Fruit fly (Drosophila melanogaster) whole organism, embryonic: ENCODE measurements around the gene LysRS.

ENCODE experiments used
- Atf6 ChIP-seq: fragments of 200-800 bp; sonication (Bioruptor generic); IDR thresholded peaks from 2 replicates; pipeline ENCODE4 v1.3.6; 2022; ENCODE audit warnings: missing biosample characterization, missing genetic modification characterization
- Bteb2 ChIP-seq: fragments of 200-800 bp; sonication (Bioruptor generic); optimal IDR thresholded peaks from 2 replicates; lab custom pipeline; 2016; ENCODE audit warnings: missing biosample characterization, missing genetic modification characterization
- CG10565 ChIP-seq: fragments of 200-800 bp; sonication (Bioruptor generic); optimal IDR thresholded peaks from 3 replicates; lab custom pipeline; 2016; ENCODE audit warnings: missing biosample characterization, mild to moderate bottlenecking, missing genetic modification characterization
- CG10654 ChIP-seq: fragments of 200-800 bp; sonication (Bioruptor generic); optimal IDR thresholded peaks from 2 replicates; lab custom pipeline; 2016; ENCODE audit warnings: missing biosample characterization, missing genetic modification characterization
- CG10959 ChIP-seq: fragments of 200-800 bp; sonication (Bioruptor generic); IDR thresholded peaks from 2 replicates; pipeline ENCODE4 v1.3.6; 2022; ENCODE audit warnings: missing biosample characterization, missing genetic modification characterization
- CG10979 ChIP-seq: fragments of 200-800 bp; sonication (Bioruptor generic); optimal IDR thresholded peaks from 2 replicates; lab custom pipeline; 2018; ENCODE audit warnings: missing biosample characterization, mild to moderate bottlenecking, missing genetic modification characterization, moderate library complexity
- CG11085 ChIP-seq: fragments of 200-800 bp; sonication (Bioruptor generic); IDR thresholded peaks from 2 replicates; pipeline ENCODE4 v1.3.6; 2022; ENCODE audit warnings: missing biosample characterization, missing genetic modification characterization
- CG14014 ChIP-seq: fragments of 200-800 bp; sonication (Bioruptor generic); IDR thresholded peaks from 2 replicates; pipeline ENCODE4 v1.3.6; 2022; ENCODE audit warnings: missing biosample characterization, missing genetic modification characterization
- CG14710 ChIP-seq: fragments of 200-800 bp; sonication (Bioruptor generic); optimal IDR thresholded peaks from 3 replicates; lab custom pipeline; 2019; ENCODE audit warnings: missing biosample characterization, mild to moderate bottlenecking, missing genetic modification characterization, moderate library complexity
- CG15514 ChIP-seq: fragments of 200-800 bp; sonication (Bioruptor generic); optimal IDR thresholded peaks from 3 replicates; lab custom pipeline; 2017; ENCODE audit warnings: missing biosample characterization, missing genetic modification characterization, mild to moderate bottlenecking, moderate library complexity, missing genetic modification reagents
- CG15601 ChIP-seq: fragments of 200-800 bp; sonication (Bioruptor generic); optimal IDR thresholded peaks from 3 replicates; lab custom pipeline; 2019; ENCODE audit warnings: missing biosample characterization, mild to moderate bottlenecking, missing genetic modification characterization, moderate library complexity
- CG17359 ChIP-seq: fragments of 200-800 bp; sonication (Bioruptor generic); optimal IDR thresholded peaks from 3 replicates; lab custom pipeline; 2018; ENCODE audit warnings: missing biosample characterization, mild to moderate bottlenecking, missing genetic modification characterization, moderate library complexity
- CG2116 ChIP-seq: fragments of 200-800 bp; sonication (Bioruptor generic); optimal IDR thresholded peaks from 3 replicates; lab custom pipeline; 2018; ENCODE audit warnings: missing biosample characterization, mild to moderate bottlenecking, missing genetic modification characterization
- CG2120 ChIP-seq: fragments of 200-800 bp; sonication (Bioruptor generic); optimal IDR thresholded peaks from 3 replicates; lab custom pipeline; 2016; ENCODE audit warnings: missing biosample characterization, missing genetic modification characterization
- CG2199 ChIP-seq: fragments of 200-800 bp; sonication (Bioruptor generic); IDR thresholded peaks from 3 replicates; pipeline ENCODE4 v1.3.6; 2022; ENCODE audit warnings: missing biosample characterization, missing genetic modification characterization
- CG2678 ChIP-seq: fragments of 200-800 bp; sonication (Bioruptor generic); optimal IDR thresholded peaks from 3 replicates; lab custom pipeline; 2019; ENCODE audit warnings: missing biosample characterization, mild to moderate bottlenecking, missing genetic modification characterization, moderate library complexity
- CG30403 ChIP-seq: fragments of 200-800 bp; sonication (Bioruptor generic); optimal IDR thresholded peaks from 3 replicates; lab custom pipeline; 2016; ENCODE audit warnings: missing biosample characterization, missing genetic modification characterization
- CG31224 ChIP-seq: fragments of 200-800 bp; sonication (Bioruptor generic); IDR thresholded peaks from 2 replicates; pipeline ENCODE4 v1.3.6; 2022; ENCODE audit warnings: missing biosample characterization, missing genetic modification characterization
- CG3995 ChIP-seq: fragments of 200-800 bp; sonication (Bioruptor generic); optimal IDR thresholded peaks from 3 replicates; lab custom pipeline; 2016; ENCODE audit warnings: missing biosample characterization, missing genetic modification characterization
- CG4360 ChIP-seq: fragments of 200-800 bp; sonication (Bioruptor generic); IDR thresholded peaks from 2 replicates; pipeline ENCODE4 v1.3.6; 2022; ENCODE audit warnings: missing biosample characterization, missing genetic modification characterization
- CG6272 ChIP-seq: fragments of 200-800 bp; sonication (Bioruptor generic); IDR thresholded peaks from 2 replicates; pipeline ENCODE4 v1.3.6; 2022; ENCODE audit warnings: missing biosample characterization, missing genetic modification characterization
- CG6854 ChIP-seq: fragments of 200-800 bp; sonication (Bioruptor generic); optimal IDR thresholded peaks from 3 replicates; lab custom pipeline; 2017; ENCODE audit warnings: missing biosample characterization, mild to moderate bottlenecking, missing genetic modification characterization
- CG7357 ChIP-seq: fragments of 200-800 bp; sonication (Bioruptor generic); IDR thresholded peaks from 3 replicates; pipeline ENCODE4 v1.3.6; 2022; ENCODE audit warnings: missing biosample characterization, missing genetic modification characterization
- CG7556 ChIP-seq: fragments of 200-800 bp; sonication (Bioruptor generic); optimal IDR thresholded peaks from 2 replicates; lab custom pipeline; 2017; ENCODE audit warnings: missing biosample characterization, mild to moderate bottlenecking, missing genetic modification characterization
- Dad ChIP-seq: fragments of 200-800 bp; sonication (Bioruptor generic); optimal IDR thresholded peaks from 3 replicates; lab custom pipeline; 2016; ENCODE audit warnings: missing biosample characterization, missing genetic modification characterization
- Drgx ChIP-seq: fragments of 200-800 bp; sonication (Bioruptor generic); IDR thresholded peaks from 2 replicates; pipeline ENCODE4 v1.3.6; 2022; ENCODE audit warnings: missing biosample characterization, missing genetic modification characterization
- E2f1 ChIP-seq: fragments of 200-800 bp; sonication (Bioruptor generic); IDR thresholded peaks from 2 replicates; pipeline ENCODE4 v1.3.6; 2022; ENCODE audit warnings: missing biosample characterization, missing genetic modification characterization
- NFAT ChIP-seq: fragments of 200-800 bp; sonication (Bioruptor generic); IDR thresholded peaks from 2 replicates; pipeline ENCODE4 v1.3.6; 2022; ENCODE audit warnings: missing biosample characterization, missing genetic modification characterization
- Rfx ChIP-seq: fragments of 200-800 bp; sonication (Bioruptor generic); IDR thresholded peaks from 2 replicates; pipeline ENCODE4 v1.3.6; 2022; ENCODE audit warnings: missing biosample characterization, missing genetic modification characterization
- Sin3A ChIP-seq: fragments of >200 bp; optimal IDR thresholded peaks from 2 replicates; lab custom pipeline; 2018
- ap ChIP-seq: fragments of 200-800 bp; sonication (Bioruptor generic); IDR thresholded peaks from 2 replicates; pipeline ENCODE4 v1.3.6; 2022; ENCODE audit warnings: missing biosample characterization, missing genetic modification characterization
- dati ChIP-seq: fragments of 200-800 bp; sonication (Bioruptor generic); IDR thresholded peaks from 2 replicates; pipeline ENCODE4 v1.3.6; 2022; ENCODE audit warnings: missing biosample characterization, missing genetic modification characterization
- dimm ChIP-seq: fragments of 200-800 bp; sonication (Bioruptor generic); IDR thresholded peaks from 2 replicates; pipeline ENCODE4 v1.3.6; 2022; ENCODE audit warnings: missing biosample characterization, missing genetic modification characterization
- dysf ChIP-seq: fragments of 200-800 bp; sonication (Bioruptor generic); IDR thresholded peaks from 3 replicates; pipeline ENCODE4 v1.3.6; 2022; ENCODE audit warnings: missing biosample characterization, missing genetic modification characterization
- esg ChIP-seq: fragments of 200-800 bp; sonication (Bioruptor generic); conservative IDR thresholded peaks from 2 replicates; pipeline ENCODE4 v1.3.6; 2022; ENCODE audit warnings: missing biosample characterization, missing genetic modification characterization
- ewg ChIP-seq: fragments of 200-800 bp; sonication (Bioruptor generic); optimal IDR thresholded peaks from 3 replicates; lab custom pipeline; 2017; ENCODE audit warnings: mild to moderate bottlenecking, missing biosample characterization, missing genetic modification reagents, missing genetic modification characterization
- fd3F ChIP-seq: fragments of 200-800 bp; sonication (Bioruptor generic); optimal IDR thresholded peaks from 2 replicates; lab custom pipeline; 2018; ENCODE audit warnings: missing biosample characterization, mild to moderate bottlenecking, missing genetic modification characterization, moderate library complexity
- fd96Cb ChIP-seq: fragments of 200-800 bp; sonication (Bioruptor generic); optimal IDR thresholded peaks from 2 replicates; lab custom pipeline; 2018; ENCODE audit warnings: missing biosample characterization, mild to moderate bottlenecking, missing genetic modification characterization, moderate library complexity
- fru ChIP-seq: fragments of >200 bp; optimal IDR thresholded peaks from 2 replicates; lab custom pipeline; 2017
- gsb ChIP-seq: fragments of 200-800 bp; sonication (Bioruptor generic); IDR thresholded peaks from 2 replicates; pipeline ENCODE4 v1.3.6; 2022; ENCODE audit warnings: missing biosample characterization, missing genetic modification characterization
- ind ChIP-seq: fragments of 200-800 bp; sonication (Bioruptor generic); optimal IDR thresholded peaks from 3 replicates; lab custom pipeline; 2016; ENCODE audit warnings: missing biosample characterization, missing genetic modification characterization
- lab ChIP-seq: fragments of 200-800 bp; sonication (Bioruptor generic); optimal IDR thresholded peaks from 3 replicates; lab custom pipeline; 2017; ENCODE audit warnings: missing biosample characterization, missing genetic modification characterization, mild to moderate bottlenecking, moderate library complexity, missing genetic modification reagents
- lbe ChIP-seq: fragments of 200-800 bp; sonication (Bioruptor generic); optimal IDR thresholded peaks from 2 replicates; lab custom pipeline; 2016; ENCODE audit warnings: missing biosample characterization, mild to moderate bottlenecking, missing genetic modification characterization
- nerfin-2 ChIP-seq: fragments of 200-800 bp; sonication (Bioruptor generic); IDR thresholded peaks from 2 replicates; pipeline ENCODE4 v1.3.6; 2022; ENCODE audit warnings: missing biosample characterization, missing genetic modification characterization; ENCODE audit not compliant: partially characterized antibody
- odd ChIP-seq: fragments of 200-800 bp; sonication (Bioruptor generic); optimal IDR thresholded peaks from 2 replicates; lab custom pipeline; 2017; ENCODE audit warnings: missing biosample characterization, mild to moderate bottlenecking, missing genetic modification characterization
- rib ChIP-seq: fragments of 200-800 bp; sonication (Bioruptor generic); IDR thresholded peaks from 2 replicates; pipeline ENCODE4 v1.3.6; 2022; ENCODE audit warnings: missing biosample characterization, missing genetic modification characterization
- ro ChIP-seq: fragments of 200-800 bp; sonication (Bioruptor generic); IDR thresholded peaks from 2 replicates; pipeline ENCODE4 v1.3.6; 2022; ENCODE audit warnings: missing biosample characterization, missing genetic modification characterization
- slbo ChIP-seq: fragments of 200-800 bp; sonication (Bioruptor generic); IDR thresholded peaks from 2 replicates; pipeline ENCODE4 v1.3.6; 2022; ENCODE audit warnings: missing biosample characterization, missing genetic modification characterization
- so ChIP-seq: fragments of 200-800 bp; sonication (Bioruptor generic); IDR thresholded peaks from 3 replicates; pipeline ENCODE4 v1.3.6; 2022; ENCODE audit warnings: missing biosample characterization, missing genetic modification characterization
- tna ChIP-seq: fragments of 200-800 bp; sonication (Bioruptor generic); IDR thresholded peaks from 2 replicates; pipeline ENCODE4 v1.3.6; 2022; ENCODE audit warnings: missing biosample characterization, missing genetic modification characterization; ENCODE audit not compliant: partially characterized antibody
- tup ChIP-seq: fragments of 200-800 bp; sonication (Bioruptor generic); optimal IDR thresholded peaks from 2 replicates; lab custom pipeline; 2016; ENCODE audit warnings: missing biosample characterization, mild to moderate bottlenecking, missing genetic modification characterization, moderate library complexity

LysRS gene

dm6 chrX:9641184-9641772 lies 32.6 kb upstream of the LysRS start (continued):
- TF ChIP-seq nerfin-2 (GFP tag; lab: Robert Waterston, UW) (no peak), odd (GFP tag; lab: Kevin White, UChicago) (peak; percentile 66), CG2199 (GFP tag; lab: Robert Waterston, UW) (no peak), fd3F (GFP tag; lab: Kevin White, UChicago) (peak; percentile 83), CG10565 (GFP tag; lab: Kevin White, UChicago) (no peak), CG14014 (GFP tag; lab: Robert Waterston, UW) (peak; percentile 68), Rfx (GFP tag; lab: Robert Waterston, UW) (peak; percentile 79), CG11085 (GFP tag; lab: Robert Waterston, UW) (no peak), Dad (GFP tag; lab: Kevin White, UChicago) (no peak), Atf6 (GFP tag; lab: Robert Waterston, UW) (peak; percentile 85), CG17359 (tag; lab: Kevin White, UChicago) (peak; percentile 76), lab (GFP tag; lab: Kevin White, UChicago) (peak; percentile 87), ap (0 out of 2 replicates have a peak, but pooled peaks have one; percentile 33), CG14710 (tag; lab: Kevin White, UChicago) (no peak), CG2116 (GFP tag; lab: Kevin White, UChicago) (no peak), CG2678 (tag; lab: Kevin White, UChicago) (peak; percentile 92), E2f1 (GFP tag; lab: Robert Waterston, UW) (peak; percentile 66; the same call in 1 of the 2 replicates), CG31224 (GFP tag; lab: Robert Waterston, UW) (peak; percentile 59), CG2120 (peak; percentile 80), CG7556 (GFP tag; lab: Kevin White, UChicago) (peak; percentile 77), CG15601 (tag; lab: Kevin White, UChicago) (no peak), CG15514 (GFP tag; lab: Kevin White, UChicago) (peak; percentile 57), Drgx (GFP tag; lab: Robert Waterston, UW) (no peak), dysf (GFP tag; lab: Robert Waterston, UW) (peak; percentile 80; the same call in 2 of the 3 replicates), CG6854 (peak; percentile 74), Bteb2 (GFP tag; lab: Kevin White, UChicago) (no peak), NFAT (peak; percentile 53; the same call in 1 of the 2 replicates), CG7357 (GFP tag; lab: Robert Waterston, UW) (0 out of 3 replicates have a peak, but pooled peaks have one; percentile 32), fd96Cb (tag; lab: Kevin White, UChicago) (peak; percentile 51), tup (GFP tag; lab: Kevin White, UChicago) (no peak), dimm (GFP tag; lab: Robert Waterston, UW) (no peak), dati (GFP tag; lab: Robert Waterston, UW) (no peak), esg (GFP tag; lab: Robert Waterston, UW) (peak; percentile 53; the same call in 1 of the 2 replicates), CG3995 (peak; percentile 21), CG4360 (no peak), fru (no peak), so (GFP tag; lab: Robert Waterston, UW) (peak; percentile 61; the same call in 2 of the 3 replicates), Sin3A (lab: Kevin White, UChicago) (no peak), CG10959 (GFP tag; lab: Robert Waterston, UW) (no peak), gsb (GFP tag; lab: Robert Waterston, UW) (no peak; the same call in 1 of the 2 replicates), CG6272 (GFP tag; lab: Robert Waterston, UW) (no peak), ro (GFP tag; lab: Robert Waterston, UW) (no peak), rib (peak; percentile 34; the same call in 1 of the 2 replicates), slbo (GFP tag; lab: Robert Waterston, UW) (peak; percentile 85), CG30403 (GFP tag; lab: Kevin White, UChicago) (peak; percentile 63), CG10654 (no peak), CG10979 (tag; lab: Kevin White, UChicago) (no peak), tna (GFP tag; lab: Robert Waterston, UW) (no peak), ewg (GFP tag; lab: Kevin White, UChicago) (no peak), lbe (GFP tag; lab: Kevin White, UChicago) (no peak), ind (peak; percentile 61)
